Worm (Caenorhabditis elegans): ENCODE results near the gene dcs-1.

The dcs-1 gene

ce11 chrV:20090698-20091313 is at the start of gene dcs-1, which contains the start of gene sec-23:
Gene dcs-1, minus strand, starts transcription at chrV:20090743.
Gene sec-23, plus strand, starts transcription at chrV:20091263.
- TF ChIP-seq pag-3 (tag; optimal IDR thresholded peaks at IDR 0.05; ENCODE audit: borderline replicate concordance, insufficient read depth) (no peak), jun-1 (tag; optimal IDR thresholded peaks at IDR 0.05) (no peak), F16B12.6 (tag; optimal IDR thresholded peaks at IDR 0.05) (no peak), nhr-28 (tag; optimal IDR thresholded peaks at IDR 0.05) (no peak), nhr-77 (tag; optimal IDR thresholded peaks at IDR 0.05) (no peak), sox-4 (tag; optimal IDR thresholded peaks at IDR 0.05) (no peak), hlh-17 (GFP tag; optimal IDR thresholded peaks at IDR 0.05; ENCODE audit: borderline replicate concordance) (no peak), elt-3 (tag; optimal IDR thresholded peaks at IDR 0.05) (no peak), lin-14 (GFP tag; optimal IDR thresholded peaks at IDR 0.05) (no peak), hlh-4 (tag; optimal IDR thresholded peaks at IDR 0.05) (no peak), ama-1 (optimal IDR thresholded peaks at IDR 0.05) (no peak), irx-1 (tag; optimal IDR thresholded peaks at IDR 0.05) (peak; percentile 11), unc-130 (tag; optimal IDR thresholded peaks at IDR 0.05) (no peak), nhr-12 (tag; optimal IDR thresholded peaks at IDR 0.05) (no peak), pax-3 (tag; optimal IDR thresholded peaks at IDR 0.05) (no peak), lin-39 (tag; optimal IDR thresholded peaks at IDR 0.05) (no peak), nhr-85 (tag) (no peak), swsn-7 (tag; optimal IDR thresholded peaks at IDR 0.05) (no peak), mep-1 (tag; optimal IDR thresholded peaks at IDR 0.05) (peak; percentile 33), blmp-1 (tag; optimal IDR thresholded peaks at IDR 0.05) (no peak), ces-1 (GFP tag; optimal IDR thresholded peaks at IDR 0.05) (no peak), rnt-1 (tag; optimal IDR thresholded peaks at IDR 0.05) (peak; percentile 83), fkh-4 (tag; optimal IDR thresholded peaks at IDR 0.05; ENCODE audit: borderline replicate concordance) (no peak), aha-1 (tag; optimal IDR thresholded peaks at IDR 0.05) (no peak), sptf-1 (tag; optimal IDR thresholded peaks at IDR 0.05) (no peak), ceh-8 (GFP tag; optimal IDR thresholded peaks at IDR 0.05) (no peak), unc-86 (tag; optimal IDR thresholded peaks at IDR 0.05) (no peak), lin-35 (GFP tag; optimal IDR thresholded peaks at IDR 0.05) (peak in 1 of 2 experiments; percentile 26), isw-1 (GFP tag; IDR thresholded peaks at IDR 0.05) (no peak), ets-5 (GFP tag; IDR thresholded peaks at IDR 0.05) (no peak), egl-27 (tag; optimal IDR thresholded peaks at IDR 0.05) (no peak), unc-98 (GFP tag; IDR thresholded peaks at IDR 0.05) (no peak), snu-23 (GFP tag; optimal IDR thresholded peaks at IDR 0.05) (peak; percentile 19), efl-1 (optimal IDR thresholded peaks at IDR 0.05) (peak; percentile 17 to 18), efl-1 (GFP tag; optimal IDR thresholded peaks at IDR 0.05 in 1 of 2) (peak in 1 of 2 experiments; percentile 44), lin-13 (GFP tag; optimal IDR thresholded peaks at IDR 0.05) (no peak), fkh-10 (GFP tag; optimal IDR thresholded peaks at IDR 0.05) (no peak), sup-37 (GFP tag; optimal IDR thresholded peaks at IDR 0.05) (no peak), fkh-8 (tag; optimal IDR thresholded peaks at IDR 0.05) (peak; percentile 1), dsc-1 (tag; optimal IDR thresholded peaks at IDR 0.05) (no peak), nhr-11 (tag; optimal IDR thresholded peaks at IDR 0.05) (no peak), nhr-47 (tag; optimal IDR thresholded peaks at IDR 0.05) (peak; percentile 7), tbx-2 (tag; optimal IDR thresholded peaks at IDR 0.05) (peak; percentile 21), skn-1 (tag; optimal IDR thresholded peaks at IDR 0.05) (no peak), elt-2 (tag; optimal IDR thresholded peaks at IDR 0.05) (no peak), efl-3 (GFP tag; optimal IDR thresholded peaks at IDR 0.05) (no peak), lsy-2 (tag; optimal IDR thresholded peaks at IDR 0.05) (peak; percentile 13 to 15), dpl-1 (GFP tag; optimal IDR thresholded peaks at IDR 0.05) (peak in 1 of 3 experiments; percentile 23), nhr-20 (tag; optimal IDR thresholded peaks at IDR 0.05) (no peak), ceh-63 (GFP tag; optimal IDR thresholded peaks at IDR 0.05) (no peak), ceh-90 (tag; optimal IDR thresholded peaks at IDR 0.05) (peak; percentile 77), grh-1 (GFP tag; IDR thresholded peaks at IDR 0.05) (no peak), hpl-2 (GFP tag; optimal IDR thresholded peaks at IDR 0.05) (no peak)

Measured in whole organism, L1 larva.